Worm (Caenorhabditis elegans): ENCODE data around the gene F28H7.2.
A peak's percentile ranks its signal among the peaks of the same experiment; 100 is the strongest.

The F28H7.2 gene

ce11 chrV:10718037-10718436 lies 29.7 kb upstream of the F28H7.2 start:
- no peak for TF ChIP-seq B0035.1 (tag; optimal IDR thresholded peaks at IDR 0.05)
- no peak for TF ChIP-seq hsf-1 (GFP tag; IDR thresholded peaks at IDR 0.05)
- TF ChIP-seq chd-7 (tag; optimal IDR thresholded peaks at IDR 0.05): no peak
- no peak for TF ChIP-seq Y79H2A.3 (GFP tag; conservative IDR thresholded peaks at IDR 0.05)
- no peak for TF ChIP-seq Y56A3A.18 (GFP tag; IDR thresholded peaks at IDR 0.05)
- no peak for TF ChIP-seq zim-3 (tag; optimal IDR thresholded peaks at IDR 0.05)
- no peak for TF ChIP-seq mel-28 (tag; optimal IDR thresholded peaks at IDR 0.05; ENCODE audit: borderline replicate concordance)
- no peak for TF ChIP-seq Y67H2A.10 (GFP tag; conservative IDR thresholded peaks at IDR 0.05)
- TF ChIP-seq tlf-1 (GFP tag; optimal IDR thresholded peaks at IDR 0.05): no peak
- TF ChIP-seq madf-8 (GFP tag; conservative IDR thresholded peaks at IDR 0.05): no peak
- TF ChIP-seq F52B5.7 (tag; optimal IDR thresholded peaks at IDR 0.05): no peak
- TF ChIP-seq F10E7.11 (tag; optimal IDR thresholded peaks at IDR 0.05): no peak
- no peak for TF ChIP-seq F37B4.10 (GFP tag; IDR thresholded peaks at IDR 0.05)
- TF ChIP-seq unc-130 (GFP tag; optimal IDR thresholded peaks at IDR 0.05): no peak

- TF ChIP-seq bed-1 (GFP tag; IDR thresholded peaks at IDR 0.05) (no peak), Y79H2A.3 (GFP tag; conservative IDR thresholded peaks at IDR 0.05) (no peak), mel-28 (tag; optimal IDR thresholded peaks at IDR 0.05; ENCODE audit: borderline replicate concordance) (no peak), rcor-1 (GFP tag; IDR thresholded peaks at IDR 0.05) (0 out of 2 replicates have a peak, but pooled peaks have one; percentile 14), cebp-1 (GFP tag; IDR thresholded peaks at IDR 0.05) (no peak), cebp-1 (tag; optimal IDR thresholded peaks at IDR 0.05) (peak; percentile 29), snpc-1.1 (tag; optimal IDR thresholded peaks at IDR 0.05; ENCODE audit: insufficient read depth) (no peak), ekl-4 (GFP tag; IDR thresholded peaks at IDR 0.05) (no peak), hsf-1 (GFP tag; IDR thresholded peaks at IDR 0.05) (no peak), F39B2.1 (GFP tag; IDR thresholded peaks at IDR 0.05) (no peak), ama-1 (optimal IDR thresholded peaks at IDR 0.05) (peak; percentile 38), ama-1 (GFP tag; optimal IDR thresholded peaks at IDR 0.05) (no peak), C06A6.2 (GFP tag; conservative IDR thresholded peaks at IDR 0.05) (no peak), gei-17 (GFP tag; optimal IDR thresholded peaks at IDR 0.05) (no peak), F22D6.2 (tag; optimal IDR thresholded peaks at IDR 0.05) (no peak), K12H6.12 (tag; optimal IDR thresholded peaks at IDR 0.05) (peak; percentile 39), rpc-1 (optimal IDR thresholded peaks at IDR 0.05) (no peak), rpc-1 (tag; optimal IDR thresholded peaks at IDR 0.05) (no peak), lin-40 (tag; optimal IDR thresholded peaks at IDR 0.05) (no peak), attf-6 (GFP tag; IDR thresholded peaks at IDR 0.05) (no peak), somi-1 (GFP tag; optimal IDR thresholded peaks at IDR 0.05) (peak; percentile 49), lir-1 (GFP tag; conservative IDR thresholded peaks at IDR 0.05) (no peak)
Measured at ce11 chrV:10719019-10719832, 28.5 kb upstream of the F28H7.2 start.

- TF ChIP-seq hsf-1 (GFP tag; IDR thresholded peaks at IDR 0.05) (no peak), chd-7 (tag; optimal IDR thresholded peaks at IDR 0.05) (no peak), ztf-18 (tag; optimal IDR thresholded peaks at IDR 0.05) (no peak), B0019.2 (GFP tag; conservative IDR thresholded peaks at IDR 0.05) (no peak), tlf-1 (GFP tag; optimal IDR thresholded peaks at IDR 0.05) (no peak), hmg-1.2 (GFP tag; IDR thresholded peaks at IDR 0.05) (peak; percentile 47; the same call in 1 of the 2 replicates), egl-18 (GFP tag; IDR thresholded peaks at IDR 0.05) (no peak), lir-1 (GFP tag; conservative IDR thresholded peaks at IDR 0.05) (peak; percentile 73), K11D2.4 (GFP tag; IDR thresholded peaks at IDR 0.05) (0 out of 2 replicates have a peak, but pooled peaks have one; percentile 51), madf-8 (GFP tag; conservative IDR thresholded peaks at IDR 0.05) (no peak), akir-1 (GFP tag; optimal IDR thresholded peaks at IDR 0.05) (peak; percentile 8), Y95B8A.8 (GFP tag; IDR thresholded peaks at IDR 0.05) (0 out of 2 replicates have a peak, but pooled peaks have one; percentile 7), nhr-179 (tag; optimal IDR thresholded peaks at IDR 0.05) (no peak), ztf-25 (GFP tag; IDR thresholded peaks at IDR 0.05) (no peak), ekl-4 (GFP tag; IDR thresholded peaks at IDR 0.05) (peak; percentile 48; the same call in 1 of the 2 replicates), snpc-3.4 (tag; optimal IDR thresholded peaks at IDR 0.05) (no peak), dpff-1 (tag; optimal IDR thresholded peaks at IDR 0.05) (no peak), F55B11.4 (tag; optimal IDR thresholded peaks at IDR 0.05; ENCODE audit: borderline replicate concordance, insufficient read depth) (no peak), nhr-80 (tag; optimal IDR thresholded peaks at IDR 0.05) (peak; percentile 74)
Measured at ce11 chrV:10719833-10720170, 27.9 kb upstream of the F28H7.2 start.
